Fruit fly (Drosophila melanogaster): ENCODE measurements around the gene CG13875.

The CG13875 gene

DNA sequence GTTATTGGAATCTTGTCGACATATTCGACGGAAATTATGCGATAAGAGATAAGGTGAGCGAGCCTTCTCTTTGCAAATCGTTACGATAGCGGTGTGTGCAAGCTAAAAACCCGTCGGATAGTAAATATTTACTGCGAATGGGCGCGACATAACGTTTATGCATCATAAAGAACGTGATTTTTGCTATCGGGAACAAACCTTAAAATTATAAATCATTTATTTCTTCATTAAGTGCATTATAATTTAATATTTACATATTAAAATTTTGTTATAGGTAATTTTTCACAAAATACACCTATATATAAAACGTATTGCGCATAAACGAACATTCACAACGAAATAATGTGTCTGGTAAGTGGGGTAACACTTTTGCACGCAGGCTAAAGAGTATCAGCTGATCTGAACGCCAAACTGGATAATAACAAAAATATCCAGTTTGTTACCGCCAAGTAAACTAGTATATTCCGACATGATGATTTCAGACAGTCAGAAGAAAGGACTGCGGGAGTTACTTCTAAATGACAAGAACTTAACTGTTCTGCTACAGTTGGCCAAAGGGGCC, 26.1 kb downstream of the CG13875 start, which contains the start of the genes Gk1 and CG13876:
Gk1 (minus strand) TSS at position 122 of the 562 bp plus-strand sequence.
CG13876 (plus strand) TSS at position 412 of the 562 bp plus-strand sequence.
- no peak for TF ChIP-seq usp (GFP tag; optimal IDR thresholded peaks at IDR 0.05)
- TF ChIP-seq Dll (optimal IDR thresholded peaks at IDR 0.05): no peak
- no peak for TF ChIP-seq pan (optimal IDR thresholded peaks at IDR 0.05)
- TF ChIP-seq psq (optimal IDR thresholded peaks at IDR 0.05): no peak
- no peak for TF ChIP-seq EcR (GFP tag; optimal IDR thresholded peaks at IDR 0.05)
- TF ChIP-seq CG8478 (optimal IDR thresholded peaks at IDR 0.05): no peak

DNA sequence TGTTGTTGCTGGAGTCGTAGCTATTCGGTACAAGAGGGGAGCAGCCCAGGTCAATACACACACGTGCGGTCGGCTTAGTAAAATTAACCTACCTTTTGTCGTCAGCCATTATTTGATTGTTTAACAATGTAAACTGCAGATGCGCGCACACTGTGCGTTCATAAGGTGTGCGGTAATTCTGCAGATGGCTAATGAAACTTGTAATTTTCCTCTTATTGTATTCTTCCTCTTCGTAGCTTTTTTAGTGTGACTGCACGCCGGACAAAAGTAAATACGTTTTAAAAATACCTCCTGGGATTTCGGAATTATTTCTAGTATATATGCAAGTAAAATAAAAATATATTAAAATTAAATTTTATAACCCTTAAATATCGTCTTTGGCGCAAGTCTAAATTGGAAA, 31.5 kb downstream of the CG13875 start, which contains the start of gene Prp4k:
Prp4k (minus strand) TSS at position 258 of the 400 bp plus-strand sequence.
- TF ChIP-seq psq (optimal IDR thresholded peaks at IDR 0.05) (no peak), pan (optimal IDR thresholded peaks at IDR 0.05) (no peak), EcR (GFP tag; optimal IDR thresholded peaks at IDR 0.05) (no peak), usp (GFP tag; optimal IDR thresholded peaks at IDR 0.05) (no peak), CG8478 (optimal IDR thresholded peaks at IDR 0.05) (no peak), Dll (optimal IDR thresholded peaks at IDR 0.05) (no peak)

dm6 chr3L:212520-212919, 32.8 kb downstream of the CG13875 start, which contains the start of the genes thoc7 and Dis3l2:
Gene thoc7 (minus strand): TSS chr3L:212687.
Gene Dis3l2 (plus strand): TSS chr3L:212709.
- TF ChIP-seq usp (GFP tag; optimal IDR thresholded peaks at IDR 0.05): no peak

DNA sequence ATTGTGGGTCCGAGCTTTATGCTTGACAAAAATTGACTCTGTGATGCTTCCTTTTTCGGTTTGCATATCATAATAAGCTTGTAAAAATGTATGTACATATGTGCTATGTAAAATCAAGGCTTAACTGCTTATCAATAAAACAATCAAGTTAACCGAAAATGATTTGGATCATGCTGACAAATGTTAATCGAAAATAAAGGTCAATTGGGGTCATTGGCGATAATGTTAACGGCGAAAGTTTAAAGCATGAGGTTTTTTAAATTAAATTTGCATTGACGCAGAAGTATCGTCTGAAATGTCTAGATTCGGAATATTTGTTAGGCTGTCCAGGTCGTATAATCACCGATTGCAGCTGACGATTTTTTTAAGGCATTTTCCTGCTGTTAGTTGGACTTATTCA, 36.6 kb downstream of the CG13875 start, which contains the start of gene Kaz1-ORFB:
Kaz1-ORFB (plus strand) TSS at position 301 of the 400 bp plus-strand sequence.
- TF ChIP-seq CG8478 (optimal IDR thresholded peaks at IDR 0.05): no peak
- no peak for TF ChIP-seq psq (optimal IDR thresholded peaks at IDR 0.05)
- TF ChIP-seq usp (GFP tag; optimal IDR thresholded peaks at IDR 0.05): no peak
- TF ChIP-seq Dll (optimal IDR thresholded peaks at IDR 0.05): no peak
- TF ChIP-seq EcR (GFP tag; optimal IDR thresholded peaks at IDR 0.05): no peak
- TF ChIP-seq pan (optimal IDR thresholded peaks at IDR 0.05): no peak

DNA sequence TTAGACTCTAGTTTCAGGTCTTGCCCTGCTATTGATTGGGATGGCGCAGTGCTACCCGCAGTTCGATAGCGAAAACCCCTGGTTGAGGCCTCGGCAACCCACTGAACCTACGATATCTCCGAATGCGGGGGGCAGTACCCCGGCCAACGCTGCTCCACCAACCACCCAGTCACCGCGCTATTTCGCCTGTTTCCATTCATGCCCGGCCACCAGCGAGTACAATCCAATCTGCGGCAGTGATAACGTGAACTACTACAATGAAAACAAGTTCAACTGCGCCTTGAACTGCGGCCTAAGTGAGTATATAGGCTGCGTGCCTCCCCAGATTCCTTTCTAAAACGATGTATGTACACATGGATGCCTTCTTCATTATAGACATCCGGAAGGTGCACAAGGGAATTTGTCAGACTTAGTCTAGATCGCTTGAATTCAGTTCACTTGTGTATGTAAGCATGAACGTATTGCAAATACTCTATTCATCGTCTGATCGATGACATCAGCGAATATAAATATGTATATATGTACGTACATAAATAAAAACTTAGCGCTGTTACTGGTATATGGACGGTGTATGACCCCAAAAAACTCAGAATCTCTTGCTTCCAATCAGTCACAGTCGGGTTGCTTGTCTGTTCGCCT, 37.9 kb downstream of the CG13875 start, which contains the start of gene CG13877:
CG13877 (plus strand) TSS at position 589 of the 639 bp plus-strand sequence.
- no peak for TF ChIP-seq CG8478 (optimal IDR thresholded peaks at IDR 0.05)
- no peak for TF ChIP-seq Dll (optimal IDR thresholded peaks at IDR 0.05)
- no peak for TF ChIP-seq psq (optimal IDR thresholded peaks at IDR 0.05)
- TF ChIP-seq pan (optimal IDR thresholded peaks at IDR 0.05): no peak
- TF ChIP-seq EcR (GFP tag; optimal IDR thresholded peaks at IDR 0.05): no peak
- TF ChIP-seq usp (GFP tag; optimal IDR thresholded peaks at IDR 0.05): no peak

DNA sequence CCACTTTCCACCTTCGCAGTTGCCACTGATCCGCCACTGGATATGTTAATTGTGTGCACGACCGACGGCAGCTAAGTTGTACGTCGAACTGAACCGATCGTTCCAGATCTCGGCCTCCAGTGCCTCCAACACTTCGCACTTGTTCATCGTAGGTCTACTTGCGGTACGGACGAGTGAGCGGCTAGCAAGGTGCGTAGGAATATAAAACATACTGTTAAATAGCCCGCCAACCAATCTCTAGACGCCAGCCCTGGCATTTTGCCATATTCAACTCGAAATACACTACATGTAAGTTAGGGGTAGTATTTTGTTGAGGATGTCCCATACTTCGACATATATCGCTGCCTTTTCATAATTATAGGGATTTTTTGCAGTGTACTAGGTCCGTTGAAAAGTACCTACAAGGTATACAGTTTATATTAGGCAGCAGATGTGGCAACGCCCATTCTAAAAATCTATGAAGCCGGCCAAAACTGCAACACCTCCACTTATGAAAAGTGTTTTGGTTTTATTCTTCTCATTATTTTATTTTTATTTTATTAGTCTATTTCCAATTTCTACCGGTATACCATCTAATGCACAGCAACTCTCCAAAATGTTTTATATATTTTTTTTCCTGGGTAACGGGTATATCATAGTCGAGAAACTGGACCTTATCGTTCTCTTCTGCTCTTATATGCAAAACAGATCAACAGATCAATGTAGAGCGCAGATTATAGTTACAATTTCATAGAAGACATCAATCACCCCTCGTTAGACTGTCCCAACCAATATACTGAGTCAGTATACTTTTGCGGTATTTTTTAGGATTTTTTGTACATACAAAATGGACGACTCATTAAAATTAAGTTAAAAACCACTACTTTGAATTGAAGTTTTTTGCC, 43.5 kb downstream of the CG13875 start, which contains the start of the genes pyx and CG33229:
pyx (minus strand) TSS at position 51 of the 884 bp plus-strand sequence.
CG33229 (plus strand) TSS at position 834 of the 884 bp plus-strand sequence.
- no peak for TF ChIP-seq usp (GFP tag; optimal IDR thresholded peaks at IDR 0.05)
- TF ChIP-seq EcR (GFP tag; optimal IDR thresholded peaks at IDR 0.05): no peak
- TF ChIP-seq pan (optimal IDR thresholded peaks at IDR 0.05): no peak
- no peak for TF ChIP-seq psq (optimal IDR thresholded peaks at IDR 0.05)
- no peak for TF ChIP-seq Dll (optimal IDR thresholded peaks at IDR 0.05)
- no peak for TF ChIP-seq CG8478 (optimal IDR thresholded peaks at IDR 0.05)

DNA sequence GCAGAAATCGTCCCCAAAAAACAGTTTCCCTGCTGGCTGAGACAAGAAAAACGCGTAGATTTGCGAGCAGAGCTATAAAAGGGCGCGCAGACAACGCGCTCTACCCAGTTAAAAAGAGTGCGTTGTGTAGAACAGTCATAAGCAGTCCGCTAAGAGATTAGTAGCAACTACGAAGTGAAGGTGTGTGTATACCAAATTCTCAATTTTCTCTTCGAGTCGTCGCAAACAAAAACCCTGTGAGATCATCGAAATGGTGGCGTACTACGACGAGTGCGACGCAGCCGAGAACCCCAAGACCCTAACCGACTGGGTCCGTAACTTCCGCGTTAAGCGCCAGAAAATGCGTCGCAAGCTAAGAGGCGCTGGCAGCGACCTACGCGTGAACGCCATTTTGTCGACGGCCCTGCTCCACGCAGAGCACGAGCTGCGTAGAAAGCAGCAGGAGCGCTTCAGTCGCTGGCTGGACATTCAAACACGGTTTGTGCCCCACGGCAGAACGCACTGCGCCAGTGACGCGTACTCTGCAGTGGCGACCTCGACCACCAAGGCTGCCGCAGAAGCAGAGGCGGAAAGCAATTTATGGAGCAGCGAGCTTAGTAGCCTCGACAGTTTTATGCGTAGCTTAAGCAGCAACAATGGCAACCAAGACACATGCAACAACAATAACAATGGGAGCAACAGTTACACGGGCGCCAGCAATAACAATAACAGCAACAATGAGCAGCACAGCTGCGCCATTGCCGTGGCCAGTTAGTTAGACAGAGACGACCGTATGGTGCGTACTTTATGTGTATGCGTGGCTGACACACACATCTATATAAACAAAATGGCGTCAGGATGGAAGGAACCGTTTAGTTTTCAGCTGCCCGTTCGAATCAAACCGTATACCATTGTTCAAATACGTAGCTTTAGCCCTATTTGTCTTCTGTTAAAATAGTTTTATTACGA, 44.6 kb downstream of the CG13875 start:
- TF ChIP-seq Dll (optimal IDR thresholded peaks at IDR 0.05): no peak
- TF ChIP-seq EcR (GFP tag; optimal IDR thresholded peaks at IDR 0.05): no peak
- peak; percentile 45 for TF ChIP-seq CG8478 (optimal IDR thresholded peaks at IDR 0.05)
- no peak for TF ChIP-seq usp (GFP tag; optimal IDR thresholded peaks at IDR 0.05)
- TF ChIP-seq pan (optimal IDR thresholded peaks at IDR 0.05): no peak
- no peak for TF ChIP-seq psq (optimal IDR thresholded peaks at IDR 0.05)

- no peak for TF ChIP-seq psq (optimal IDR thresholded peaks at IDR 0.05)
- no peak for TF ChIP-seq usp (GFP tag; optimal IDR thresholded peaks at IDR 0.05)
- TF ChIP-seq pan (optimal IDR thresholded peaks at IDR 0.05): no peak
- no peak for TF ChIP-seq CG8478 (optimal IDR thresholded peaks at IDR 0.05)
- no peak for TF ChIP-seq EcR (GFP tag; optimal IDR thresholded peaks at IDR 0.05)
- no peak for TF ChIP-seq Dll (optimal IDR thresholded peaks at IDR 0.05)
These were observed 45.4 kb downstream of the CG13875 start for dm6 chr3L:225120-225519.

- TF ChIP-seq EcR (GFP tag; optimal IDR thresholded peaks at IDR 0.05) (no peak), Dll (optimal IDR thresholded peaks at IDR 0.05) (no peak), CG8478 (optimal IDR thresholded peaks at IDR 0.05) (no peak), pan (optimal IDR thresholded peaks at IDR 0.05) (no peak), psq (optimal IDR thresholded peaks at IDR 0.05) (no peak), usp (GFP tag; optimal IDR thresholded peaks at IDR 0.05) (no peak)
These were observed 51.8 kb downstream of the CG13875 start, which contains the start of gene CG42846 for dm6 chr3L:231504-231903. Gene CG42846 (minus strand): TSS chr3L:231604.

All from whole organism.